Fruit fly (Drosophila melanogaster): ENCODE measurements around the gene CG34051.

dm6 chr2L:19930102-19930501 lies 30.7 kb downstream of the CG34051 start:
- TF ChIP-seq fd96Ca (GFP tag; IDR thresholded peaks at IDR 0.05) (no peak), rn (GFP tag; IDR thresholded peaks at IDR 0.05) (no peak), CG12605 (GFP tag; IDR thresholded peaks at IDR 0.05) (no peak), CG10348 (GFP tag; IDR thresholded peaks at IDR 0.05) (no peak), Pif1A (GFP tag; optimal IDR thresholded peaks at IDR 0.05) (peak; percentile 6), CG8159 (tag; optimal IDR thresholded peaks at IDR 0.05) (peak; percentile 33), CG15710 (tag; optimal IDR thresholded peaks at IDR 0.05) (peak; percentile 38)

Measured in whole organism, pupa.